Fruit fly (Drosophila melanogaster) whole organism, embryonic: ENCODE measurements around the gene sima.

ENCODE experiments used
- Asciz ChIP-seq: fragments of 200-800 bp; sonication (Bioruptor generic); optimal IDR thresholded peaks from 2 replicates; lab custom pipeline; 2017; ENCODE audit warnings: missing biosample characterization, mild to moderate bottlenecking, missing genetic modification characterization, missing genetic modification reagents
- Atf-2 ChIP-seq: fragments of 200-800 bp; sonication (Bioruptor generic); optimal IDR thresholded peaks from 2 replicates; lab custom pipeline; 2016; ENCODE audit warnings: missing biosample characterization, missing genetic modification characterization
- Bgb ChIP-seq: fragments of 200-800 bp; sonication (Bioruptor generic); IDR thresholded peaks from 2 replicates; pipeline ENCODE4 v1.3.6; 2022; ENCODE audit warnings: missing biosample characterization, missing genetic modification characterization; ENCODE audit not compliant: partially characterized antibody
- CG11247 ChIP-seq: fragments of 200-800 bp; sonication (Bioruptor generic); IDR thresholded peaks from 2 replicates; pipeline ENCODE4 v1.3.6; 2022; ENCODE audit warnings: missing biosample characterization, missing genetic modification characterization
- CG12769 ChIP-seq: fragments of 200-800 bp; sonication (Bioruptor generic); optimal IDR thresholded peaks from 2 replicates; lab custom pipeline; 2019; ENCODE audit warnings: missing biosample characterization, mild to moderate bottlenecking, missing genetic modification characterization, moderate library complexity
- CG12942 ChIP-seq: fragments of 200-800 bp; sonication (Bioruptor generic); optimal IDR thresholded peaks from 3 replicates; lab custom pipeline; 2016; ENCODE audit warnings: missing biosample characterization, missing genetic modification characterization
- CG14667 ChIP-seq: fragments of 200-800 bp; sonication (Bioruptor generic); IDR thresholded peaks from 2 replicates; pipeline ENCODE4 v1.3.6; 2022; ENCODE audit warnings: missing biosample characterization, missing genetic modification characterization
- CG2678 ChIP-seq: fragments of 200-800 bp; sonication (Bioruptor generic); optimal IDR thresholded peaks from 3 replicates; lab custom pipeline; 2019; ENCODE audit warnings: missing biosample characterization, mild to moderate bottlenecking, missing genetic modification characterization, moderate library complexity
- CG30403 ChIP-seq: fragments of 200-800 bp; sonication (Bioruptor generic); optimal IDR thresholded peaks from 3 replicates; lab custom pipeline; 2016; ENCODE audit warnings: missing biosample characterization, missing genetic modification characterization
- CG3163 ChIP-seq: fragments of 200-800 bp; sonication (Bioruptor generic); optimal IDR thresholded peaks from 3 replicates; lab custom pipeline; 2016; ENCODE audit warnings: missing biosample characterization, missing genetic modification characterization
- CG34376 ChIP-seq: fragments of 200-800 bp; sonication (Bioruptor generic); optimal IDR thresholded peaks from 2 replicates; lab custom pipeline; 2018; ENCODE audit warnings: missing biosample characterization, mild to moderate bottlenecking, missing genetic modification characterization
- CG3847 ChIP-seq: fragments of 200-800 bp; sonication (Bioruptor generic); IDR thresholded peaks from 2 replicates; pipeline ENCODE4 v1.3.6; 2022; ENCODE audit warnings: missing biosample characterization, missing genetic modification characterization
- CG42726 ChIP-seq: fragments of 200-800 bp; sonication (Bioruptor generic); IDR thresholded peaks from 2 replicates; pipeline ENCODE4 v1.3.6; 2022; ENCODE audit warnings: missing biosample characterization, missing genetic modification characterization; ENCODE audit not compliant: partially characterized antibody
- CG4360 ChIP-seq: fragments of 200-800 bp; sonication (Bioruptor generic); IDR thresholded peaks from 2 replicates; pipeline ENCODE4 v1.3.6; 2022; ENCODE audit warnings: missing biosample characterization, missing genetic modification characterization
- CG5953 ChIP-seq: fragments of 200-800 bp; sonication (Bioruptor generic); IDR thresholded peaks from 2 replicates; pipeline ENCODE4 v1.3.6; 2022; ENCODE audit warnings: missing biosample characterization, missing genetic modification characterization
- CG7556 ChIP-seq: fragments of 200-800 bp; sonication (Bioruptor generic); optimal IDR thresholded peaks from 2 replicates; lab custom pipeline; 2017; ENCODE audit warnings: missing biosample characterization, mild to moderate bottlenecking, missing genetic modification characterization
- CG8089 ChIP-seq: fragments of 200-800 bp; sonication (Bioruptor generic); optimal IDR thresholded peaks from 3 replicates; lab custom pipeline; 2016; ENCODE audit warnings: missing biosample characterization, missing genetic modification characterization
- Dad ChIP-seq: fragments of 200-800 bp; sonication (Bioruptor generic); optimal IDR thresholded peaks from 3 replicates; lab custom pipeline; 2016; ENCODE audit warnings: missing biosample characterization, missing genetic modification characterization
- Deaf1 ChIP-seq: fragments of 200-800 bp; optimal IDR thresholded peaks from 3 replicates; lab custom pipeline; 2019; ENCODE audit warnings: missing biosample characterization, mild to moderate bottlenecking, missing genetic modification characterization, moderate library complexity
- Fer2 ChIP-seq: fragments of 200-800 bp; sonication (Bioruptor generic); optimal IDR thresholded peaks from 2 replicates; lab custom pipeline; 2018; ENCODE audit warnings: missing biosample characterization, mild to moderate bottlenecking, missing genetic modification characterization, moderate library complexity
- GATAe ChIP-seq: fragments of 200-800 bp; sonication (Bioruptor generic); conservative IDR thresholded peaks from 2 replicates; pipeline ENCODE4 v1.3.6; 2022; ENCODE audit warnings: missing biosample characterization, missing genetic modification characterization
- H2.0 ChIP-seq: fragments of 200-800 bp; sonication (Bioruptor generic); IDR thresholded peaks from 2 replicates; pipeline ENCODE4 v1.3.6; 2022; ENCODE audit warnings: missing biosample characterization, missing genetic modification characterization
- HmgZ ChIP-seq: fragments of 200-800 bp; sonication (Bioruptor generic); optimal IDR thresholded peaks from 2 replicates; lab custom pipeline; 2018; ENCODE audit warnings: missing biosample characterization, mild to moderate bottlenecking, missing genetic modification characterization
- Hr51 ChIP-seq, 2 experiments: fragments of 200-800 bp; sonication (Bioruptor generic); optimal IDR thresholded peaks; 2 replicates in 1 of 2; 3 replicates in 1 of 2; lab custom pipeline; 2016 to 2018; ENCODE audit warnings: missing biosample characterization in 2 of 2, missing genetic modification characterization in 2 of 2, mild to moderate bottlenecking in 1 of 2, moderate library complexity in 1 of 2
- NK7.1 ChIP-seq: fragments of 200-800 bp; sonication (Bioruptor generic); optimal IDR thresholded peaks from 3 replicates; lab custom pipeline; 2016; ENCODE audit warnings: missing biosample characterization, missing genetic modification characterization
- Rx ChIP-seq: fragments of 200-800 bp; sonication (Bioruptor generic); IDR thresholded peaks from 2 replicates; pipeline ENCODE4 v1.3.6; 2022; ENCODE audit warnings: missing biosample characterization, missing genetic modification characterization
- Tbp ChIP-seq: fragments of >200 bp; optimal IDR thresholded peaks from 2 replicates; lab custom pipeline; 2018; ENCODE audit warnings: missing biosample characterization, missing genetic modification characterization
- aop ChIP-seq: fragments of 200-800 bp; sonication (Bioruptor generic); IDR thresholded peaks from 2 replicates; pipeline ENCODE4 v1.3.6; 2022; ENCODE audit warnings: missing biosample characterization, missing genetic modification characterization
- bsh ChIP-seq, 2 experiments: fragments of 200-800 bp; sonication (Bioruptor generic); optimal IDR thresholded peaks; 2 replicates each; lab custom pipeline; 2017 to 2018; ENCODE audit warnings: mild to moderate bottlenecking in 2 of 2, missing biosample characterization in 2 of 2, missing genetic modification characterization in 2 of 2, moderate library complexity in 1 of 2
- cad ChIP-seq: fragments of >200 bp; optimal IDR thresholded peaks from 2 replicates; lab custom pipeline; 2017; ENCODE audit warnings: missing biosample characterization, missing genetic modification characterization
- ci ChIP-seq: fragments of 200-800 bp; sonication (Bioruptor generic); IDR thresholded peaks from 3 replicates; pipeline ENCODE4 v1.3.6; 2022; ENCODE audit warnings: missing biosample characterization, missing genetic modification characterization
- disco-r ChIP-seq: fragments of 200-800 bp; sonication (Bioruptor generic); optimal IDR thresholded peaks from 2 replicates; lab custom pipeline; 2016; ENCODE audit warnings: missing biosample characterization, missing genetic modification characterization
- en ChIP-seq: fragments of 200-800 bp; sonication (Bioruptor generic); optimal IDR thresholded peaks from 2 replicates; lab custom pipeline; 2016; ENCODE audit warnings: missing biosample characterization, missing genetic modification characterization
- fd64A ChIP-seq: fragments of 200-800 bp; sonication (Bioruptor generic); optimal IDR thresholded peaks from 3 replicates; lab custom pipeline; 2018; ENCODE audit warnings: missing biosample characterization, mild to moderate bottlenecking, missing genetic modification characterization
- hb ChIP-seq: fragments of 200-800 bp; sonication (Bioruptor generic); IDR thresholded peaks from 3 replicates; pipeline ENCODE4 v1.3.6; 2022; ENCODE audit warnings: missing biosample characterization, missing genetic modification characterization; ENCODE audit not compliant: partially characterized antibody
- hbn ChIP-seq: fragments of 200-800 bp; sonication (Bioruptor generic); IDR thresholded peaks from 2 replicates; pipeline ENCODE4 v1.3.6; 2022; ENCODE audit warnings: missing biosample characterization, missing genetic modification characterization; ENCODE audit not compliant: partially characterized antibody
- nmo ChIP-seq: fragments of 200-800 bp; sonication (Bioruptor generic); optimal IDR thresholded peaks from 2 replicates; lab custom pipeline; 2018; ENCODE audit warnings: missing biosample characterization, mild to moderate bottlenecking, missing genetic modification characterization, moderate library complexity
- onecut ChIP-seq: fragments of 200-800 bp; sonication (Bioruptor generic); IDR thresholded peaks from 2 replicates; pipeline ENCODE4 v1.3.6; 2022; ENCODE audit warnings: missing biosample characterization, missing genetic modification characterization
- otp ChIP-seq: fragments of 200-800 bp; sonication (Bioruptor generic); IDR thresholded peaks from 3 replicates; pipeline ENCODE4, ENCODE4 v1.3.6; 2022; ENCODE audit warnings: missing biosample characterization, missing genetic modification characterization
- pum ChIP-seq: fragments of 200-800 bp; sonication (Bioruptor generic); optimal IDR thresholded peaks from 2 replicates; lab custom pipeline; 2016; ENCODE audit warnings: missing biosample characterization, missing genetic modification characterization
- run ChIP-seq: fragments of 200-800 bp; sonication (Bioruptor generic); optimal IDR thresholded peaks from 3 replicates; lab custom pipeline; 2018; ENCODE audit warnings: missing biosample characterization, mild to moderate bottlenecking, missing genetic modification characterization
- sc ChIP-seq, 3 experiments: fragments of >200 bp in 2 of 3; fragments of 200-800 bp in 1 of 3; sonication (Bioruptor generic) in 1 of 3; optimal IDR thresholded peaks; 2 replicates in 2 of 3; 3 replicates in 1 of 3; lab custom pipeline; 2017; ENCODE audit warnings: mild to moderate bottlenecking in 1 of 3, missing biosample characterization in 1 of 3, missing genetic modification characterization in 1 of 3, missing genetic modification reagents in 1 of 3
- sens ChIP-seq: fragments of 200-800 bp; sonication (Bioruptor generic); peaks from one replicate; lab custom pipeline; 2016; ENCODE audit warnings: missing biosample characterization, missing genetic modification characterization
- sima ChIP-seq: fragments of 200-800 bp; sonication (Bioruptor generic); optimal IDR thresholded peaks from 2 replicates; lab custom pipeline; 2016; ENCODE audit warnings: missing biosample characterization, missing genetic modification characterization
- tgo ChIP-seq: fragments of 200-800 bp; sonication (Bioruptor generic); IDR thresholded peaks from 3 replicates; pipeline ENCODE4 v1.3.6; 2022; ENCODE audit warnings: missing biosample characterization, missing genetic modification characterization
- tll ChIP-seq, 2 experiments: fragments of 200-800 bp in 1 of 2; fragments of >200 bp in 1 of 2; sonication (Bioruptor generic) in 1 of 2; optimal IDR thresholded peaks; 2 replicates each; lab custom pipeline; 2017 to 2019; ENCODE audit warnings: missing biosample characterization in 2 of 2, missing genetic modification characterization in 2 of 2, mild to moderate bottlenecking in 1 of 2, moderate library complexity in 1 of 2
- unc-4 ChIP-seq: fragments of 200-800 bp; sonication (Bioruptor generic); IDR thresholded peaks from 2 replicates; pipeline ENCODE4 v1.3.6; 2022; ENCODE audit warnings: missing biosample characterization, missing genetic modification characterization; ENCODE audit not compliant: partially characterized antibody

The sima gene

DNA sequence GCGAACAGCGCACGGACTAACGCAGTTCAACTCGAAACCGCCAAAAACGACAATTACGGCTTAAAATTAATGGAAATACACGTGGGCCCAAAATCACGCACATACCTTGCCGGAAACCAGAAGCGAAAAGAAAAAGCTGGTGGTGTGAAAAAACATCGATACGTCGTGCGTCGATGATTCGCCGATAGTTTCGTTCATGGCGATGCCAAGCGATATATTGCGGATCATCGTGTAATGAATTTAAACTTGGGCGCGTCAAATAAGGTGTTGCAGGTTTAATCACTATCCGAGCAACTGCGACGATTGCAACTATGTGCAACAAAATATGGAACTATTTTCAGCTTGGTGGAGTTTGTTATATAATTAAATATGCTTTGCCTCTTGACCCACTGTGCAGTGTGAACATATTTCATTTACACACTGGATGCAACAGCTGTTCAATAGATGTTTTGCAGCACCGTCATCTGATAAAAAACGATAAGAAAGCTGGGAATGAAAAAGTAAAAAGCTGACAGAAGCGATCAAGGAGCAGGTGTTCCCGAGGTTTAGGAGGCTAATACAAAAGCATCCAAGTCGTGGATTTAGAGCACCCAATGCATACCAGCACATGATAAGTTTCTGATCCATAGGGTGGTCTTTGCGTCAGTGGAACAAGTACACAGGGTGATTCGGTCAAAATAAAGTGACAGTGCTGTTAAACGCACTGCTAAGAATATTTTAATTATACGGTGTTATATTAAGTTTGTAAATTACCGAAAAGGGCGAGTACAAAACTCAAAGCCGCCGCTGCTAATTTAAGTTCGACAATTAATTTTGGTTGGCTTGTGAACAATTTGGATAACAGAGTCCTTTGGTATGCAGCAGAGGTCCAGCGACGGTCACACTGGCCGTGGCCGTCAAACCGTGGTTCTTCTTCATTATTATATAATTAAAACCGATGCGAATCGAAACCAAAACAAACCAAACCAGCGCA lies 11.8 kb upstream of the sima start, which contains the start of the genes RpL32 and CG7943 (continued):
- TF ChIP-seq disco-r (GFP tag; lab: Kevin White, UChicago) (peak; percentile 92), bsh (GFP tag; optimal IDR thresholded peaks at IDR 0.05; lab: Kevin White, UChicago) (peak in 1 of 2 experiments; percentile 84), CG11247 (GFP tag; lab: Robert Waterston, UW) (peak; percentile 96), CG34376 (GFP tag; lab: Kevin White, UChicago) (peak; percentile 99), Hr51 (GFP tag; optimal IDR thresholded peaks at IDR 0.05; lab: Kevin White, UChicago) (peak; percentile 84 to 94), CG2678 (tag; lab: Kevin White, UChicago) (peak; percentile 92), tgo (peak; percentile 93), sens (GFP tag; lab: Kevin White, UChicago) (peak; percentile 97), CG7556 (GFP tag; lab: Kevin White, UChicago) (peak; percentile 83), aop (GFP tag; lab: Robert Waterston, UW) (peak; percentile 88), nmo (GFP tag; lab: Kevin White, UChicago) (peak; percentile 96), ci (GFP tag; lab: Robert Waterston, UW) (peak; percentile 97), CG8089 (GFP tag; lab: Kevin White, UChicago) (peak; percentile 91), Asciz (GFP tag; lab: Kevin White, UChicago) (peak; percentile 92), onecut (peak; percentile 90), Deaf1 (tag; lab: Kevin White, UChicago) (peak; percentile 71), Atf-2 (GFP tag; lab: Kevin White, UChicago) (peak; percentile 80), hb (GFP tag; lab: Robert Waterston, UW) (peak; percentile 100), hbn (GFP tag; lab: Robert Waterston, UW) (peak; percentile 100), unc-4 (GFP tag; lab: Robert Waterston, UW) (peak; percentile 99), CG14667 (GFP tag; lab: Robert Waterston, UW) (peak; percentile 89), pum (GFP tag; lab: Kevin White, UChicago) (peak; percentile 97), Bgb (GFP tag; lab: Robert Waterston, UW) (peak; percentile 100), sima (GFP tag; lab: Kevin White, UChicago) (peak; percentile 97), CG3847 (GFP tag; lab: Robert Waterston, UW) (peak; percentile 95), cad (GFP tag; lab: Kevin White, UChicago) (peak; percentile 84), HmgZ (tag; lab: Kevin White, UChicago) (peak; percentile 91), Rx (GFP tag; lab: Robert Waterston, UW) (peak; percentile 93), tll (GFP tag; optimal IDR thresholded peaks at IDR 0.05; lab: Kevin White, UChicago) (peak; percentile 40 to 85), CG12942 (GFP tag; lab: Kevin White, UChicago) (peak; percentile 78), fd64A (GFP tag; lab: Kevin White, UChicago) (peak; percentile 91), sc (optimal IDR thresholded peaks at IDR 0.05; lab: Kevin White, UChicago) (no peak), sc (GFP tag; optimal IDR thresholded peaks at IDR 0.05; lab: Kevin White, UChicago) (peak; percentile 75), Tbp (GFP tag; lab: Kevin White, UChicago) (no peak), CG12769 (tag; lab: Kevin White, UChicago) (peak; percentile 82), NK7.1 (GFP tag; lab: Kevin White, UChicago) (peak; percentile 95), CG4360 (GFP tag; lab: Robert Waterston, UW) (peak; percentile 67), CG30403 (GFP tag; lab: Kevin White, UChicago) (peak; percentile 94), en (GFP tag; lab: Kevin White, UChicago) (peak; percentile 90), H2.0 (GFP tag; lab: Robert Waterston, UW) (peak; percentile 83), Fer2 (peak; percentile 92), otp (peak; percentile 91; the same call in 2 of the 3 replicates), CG42726 (GFP tag; lab: Robert Waterston, UW) (peak; percentile 100), CG5953 (GFP tag; lab: Robert Waterston, UW) (peak; percentile 92), run (tag; lab: Kevin White, UChicago) (peak; percentile 87), Dad (GFP tag; lab: Kevin White, UChicago) (peak; percentile 97), CG3163 (GFP tag; lab: Kevin White, UChicago) (peak; percentile 78), GATAe (peak; percentile 80)
